Fruit fly (Drosophila melanogaster) S2 (cell line): ENCODE results near the gene CG5250.

ENCODE experiments used
- CG8478 ChIP-seq: fragments of >200 bp; optimal IDR thresholded peaks from 2 replicates; lab custom pipeline; 2018
- CTCF ChIP-seq, 2 experiments: fragments of >200 bp; optimal IDR thresholded peaks; 2 replicates each; lab custom pipeline; 2018

DNA sequence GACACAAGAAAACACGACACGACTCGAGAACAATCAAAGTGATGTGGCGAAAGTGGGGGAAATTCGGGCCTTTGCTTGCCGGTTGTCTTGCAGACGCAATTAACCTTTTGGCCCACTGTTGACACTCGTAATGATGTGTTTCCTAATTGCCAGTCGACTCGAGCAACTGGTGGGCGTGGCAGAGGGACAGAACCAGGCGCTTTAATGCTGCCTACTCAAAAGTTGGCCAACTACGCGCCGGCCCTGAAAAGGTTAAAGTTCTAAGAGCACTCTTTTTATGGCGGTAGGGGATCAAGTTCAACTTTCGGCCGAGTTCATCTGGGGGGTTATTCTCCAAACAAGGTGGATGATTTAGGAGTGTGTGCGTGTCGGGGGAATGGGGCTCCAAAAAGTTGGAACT, 7.7 kb downstream of the CG5250 start:
- TF ChIP-seq CTCF (optimal IDR thresholded peaks at IDR 0.05; lab: Kevin White, UChicago) (no peak), CG8478 (lab: Kevin White, UChicago) (no peak)
